Fruit fly (Drosophila melanogaster) whole organism, pupa: ENCODE results near the gene CG5122.

Experiments used
- CG12605 ChIP-seq: fragments of 200-800 bp; sonication (Bioruptor generic); IDR thresholded peaks from 2 replicates; pipeline ENCODE4 v1.3.6; 2022; ENCODE audit warnings: missing biosample characterization, missing genetic modification characterization
- D1 ChIP-seq: fragments of 200-800 bp; sonication (Bioruptor generic); optimal IDR thresholded peaks from 2 replicates; lab custom pipeline; 2018; ENCODE audit warnings: missing biosample characterization, mild to moderate bottlenecking, missing genetic modification characterization, moderate library complexity
- EcR ChIP-seq: fragments of 200-800 bp; sonication (Bioruptor generic); optimal IDR thresholded peaks from 3 replicates; lab custom pipeline; 2019; ENCODE audit warnings: missing biosample characterization, missing genetic modification characterization, mild to moderate bottlenecking, moderate library complexity, missing genetic modification reagents
- Ets98B ChIP-seq: fragments of 200-800 bp; sonication (Bioruptor generic); IDR thresholded peaks from 2 replicates; pipeline ENCODE4 v1.3.6; 2022; ENCODE audit warnings: missing biosample characterization, missing genetic modification characterization

DNA sequence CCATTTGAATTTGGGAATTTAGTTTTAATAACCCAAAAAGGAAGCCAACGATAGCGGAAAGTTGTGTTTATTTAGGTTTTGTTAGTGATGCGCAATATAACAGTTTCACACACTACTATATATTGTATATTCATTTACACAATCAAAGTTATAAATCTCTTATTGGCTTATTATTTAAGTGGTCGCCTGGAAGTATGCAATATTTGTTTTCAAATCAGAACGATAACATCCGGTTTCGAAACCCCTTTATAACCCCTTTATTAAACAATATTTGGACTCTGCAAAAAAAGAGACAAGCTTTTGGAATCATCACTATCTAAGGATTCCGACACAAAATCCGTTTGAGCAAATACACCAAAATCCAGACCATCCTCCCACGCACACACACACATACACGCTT, 27.5 kb downstream of the CG5122 start:
- TF ChIP-seq EcR (GFP tag; lab: Kevin White, UChicago) (no peak), Ets98B (GFP tag; lab: Robert Waterston, UW) (no peak), CG12605 (GFP tag; lab: Robert Waterston, UW) (no peak), D1 (tag; lab: Kevin White, UChicago) (no peak)
